Worm (Caenorhabditis elegans): ENCODE measurements around the gene nep-24.
"Not testable (repeated sequence)": the region's sequence is repeated elsewhere in the genome, so short reads cannot be mapped to it uniquely, and the experiment has no call there.

Gene nep-24

DNA sequence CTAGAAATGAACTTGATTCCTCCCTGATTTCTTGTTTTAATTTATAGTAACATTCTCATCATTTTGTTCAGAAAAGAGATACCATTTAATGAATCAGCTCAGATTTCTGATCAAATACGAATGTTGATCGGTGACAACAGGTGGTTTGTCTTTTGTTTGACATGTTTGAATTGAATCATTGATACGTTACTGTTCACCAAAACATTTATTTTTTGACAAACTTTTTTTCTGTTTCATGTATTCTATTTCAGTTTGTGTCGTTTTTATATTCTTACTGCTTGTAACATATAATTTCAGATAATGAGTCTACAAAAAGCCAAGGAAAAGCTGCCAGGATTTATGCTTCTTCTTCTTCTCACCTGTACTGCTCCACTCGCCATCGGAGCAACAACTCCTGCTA, at the start of gene nep-24:
Gene nep-24, plus strand, starts transcription at position 301 of the 400 bp plus-strand sequence.
- TF ChIP-seq ztf-23 (GFP tag; IDR thresholded peaks at IDR 0.05): no peak
- TF ChIP-seq klf-2 (GFP tag; conservative IDR thresholded peaks at IDR 0.05): no peak
- no peak for TF ChIP-seq ref-1 (GFP tag; conservative IDR thresholded peaks at IDR 0.05)
- no peak for TF ChIP-seq cog-1 (tag; optimal IDR thresholded peaks at IDR 0.05)
- no peak for TF ChIP-seq flt-1 (GFP tag; IDR thresholded peaks at IDR 0.05)
- no peak for TF ChIP-seq T22C8.4 (GFP tag; IDR thresholded peaks at IDR 0.05)
- no peak for TF ChIP-seq med-1 (GFP tag; optimal IDR thresholded peaks at IDR 0.05; ENCODE audit: insufficient read depth)
- no peak for TF ChIP-seq ztf-29 (GFP tag; IDR thresholded peaks at IDR 0.05)
- no peak for TF ChIP-seq tab-1 (GFP tag; IDR thresholded peaks at IDR 0.05)

DNA sequence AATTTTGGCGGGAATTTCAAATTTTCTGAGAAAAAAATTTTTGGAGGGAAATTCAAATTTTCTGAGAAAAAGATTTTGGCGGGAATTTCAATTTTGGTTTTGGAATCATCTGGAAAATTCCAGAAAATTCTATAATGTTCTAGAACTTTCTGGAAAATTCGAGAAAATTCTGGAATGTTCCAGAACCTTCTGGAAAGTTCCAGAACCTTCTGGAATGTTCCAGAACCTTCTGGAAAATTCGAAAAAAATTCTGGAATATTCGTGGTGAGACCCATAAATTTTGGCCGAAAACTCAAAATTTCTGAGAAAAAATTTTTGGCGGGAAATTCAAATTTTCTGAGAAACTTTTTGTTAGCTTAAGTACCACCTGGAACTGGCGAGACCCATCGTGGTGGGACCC, 41.8 kb upstream of the nep-24 start:
- peak; percentile 89 for TF ChIP-seq flt-1 (GFP tag; IDR thresholded peaks at IDR 0.05)

DNA sequence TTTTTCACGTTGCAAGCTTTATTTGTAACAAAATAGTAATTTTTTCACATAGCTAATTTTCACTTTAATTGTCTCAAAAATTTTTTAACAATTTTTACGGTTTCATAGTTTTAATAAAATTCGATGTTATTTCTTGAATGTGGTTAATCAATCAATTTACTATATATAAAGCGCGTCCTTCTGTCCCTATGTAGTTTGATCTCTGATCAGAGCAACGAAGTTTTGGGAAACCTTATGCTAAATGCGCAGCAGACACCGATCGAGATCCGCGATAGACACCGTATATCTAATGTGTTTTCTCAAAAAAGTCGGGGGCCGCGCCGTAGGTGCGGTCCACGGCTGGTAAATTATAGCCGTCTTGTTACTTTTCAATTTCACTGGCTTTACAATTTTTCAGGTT, 35.6 kb upstream of the nep-24 start:
- TF ChIP-seq med-1 (GFP tag; optimal IDR thresholded peaks at IDR 0.05; ENCODE audit: insufficient read depth): no peak
- TF ChIP-seq tab-1 (GFP tag; IDR thresholded peaks at IDR 0.05): no peak
- no peak for TF ChIP-seq klf-2 (GFP tag; conservative IDR thresholded peaks at IDR 0.05)
- no peak for TF ChIP-seq ztf-29 (GFP tag; IDR thresholded peaks at IDR 0.05)
- no peak for TF ChIP-seq cog-1 (tag; optimal IDR thresholded peaks at IDR 0.05)
- TF ChIP-seq flt-1 (GFP tag; IDR thresholded peaks at IDR 0.05): no peak
- TF ChIP-seq ref-1 (GFP tag; conservative IDR thresholded peaks at IDR 0.05): no peak
- no peak for TF ChIP-seq ztf-23 (GFP tag; IDR thresholded peaks at IDR 0.05)
- TF ChIP-seq T22C8.4 (GFP tag; IDR thresholded peaks at IDR 0.05): no peak

DNA sequence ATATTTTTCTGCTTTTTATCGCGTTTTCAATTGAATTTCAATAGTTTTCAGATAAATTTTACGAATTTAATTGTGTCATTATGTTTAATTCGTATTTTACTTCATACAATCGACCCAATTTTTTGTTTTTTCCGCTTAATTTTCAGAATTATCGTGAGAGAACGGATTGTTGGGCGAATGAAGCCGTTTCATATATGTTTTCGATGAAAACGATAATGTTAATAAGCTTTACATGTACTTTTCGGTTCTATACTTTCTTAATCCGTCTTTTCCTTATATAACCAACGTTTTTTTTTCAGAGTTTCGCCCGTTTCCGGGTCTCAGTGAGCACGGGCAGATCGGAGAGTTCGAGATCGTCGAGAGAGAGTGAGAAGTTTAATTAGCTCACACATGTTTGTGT, 28.9 kb upstream of the nep-24 start, which contains the start of gene T06A10.2:
Gene T06A10.2, plus strand, starts transcription at position 301 of the 400 bp plus-strand sequence.
- TF ChIP-seq ztf-29 (GFP tag; IDR thresholded peaks at IDR 0.05); cog-1 (tag; optimal IDR thresholded peaks at IDR 0.05); flt-1 (GFP tag; IDR thresholded peaks at IDR 0.05): not testable (repeated sequence)

DNA sequence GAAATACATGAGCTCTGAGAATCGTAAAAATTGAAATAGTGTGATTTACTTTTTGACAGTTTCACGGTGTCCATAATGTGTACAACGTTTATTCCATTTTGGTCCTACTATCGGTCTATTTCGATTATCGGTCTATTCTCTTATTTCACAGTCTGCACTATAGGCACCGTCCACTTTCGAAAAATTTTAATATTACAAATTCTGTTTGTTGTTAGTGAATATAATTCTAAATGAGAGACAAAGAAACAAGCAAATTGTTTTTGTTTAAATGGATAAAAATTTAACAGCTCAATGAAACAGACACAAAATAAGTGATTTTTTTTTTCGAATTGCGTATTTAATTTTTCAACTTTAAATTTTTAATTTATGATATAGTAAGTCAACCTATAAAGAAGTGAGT, 26.0 kb upstream of the nep-24 start:
- TF ChIP-seq ref-1 (GFP tag; conservative IDR thresholded peaks at IDR 0.05) (no peak), ztf-29 (GFP tag; IDR thresholded peaks at IDR 0.05) (no peak), med-1 (GFP tag; optimal IDR thresholded peaks at IDR 0.05; ENCODE audit: insufficient read depth) (no peak)

DNA sequence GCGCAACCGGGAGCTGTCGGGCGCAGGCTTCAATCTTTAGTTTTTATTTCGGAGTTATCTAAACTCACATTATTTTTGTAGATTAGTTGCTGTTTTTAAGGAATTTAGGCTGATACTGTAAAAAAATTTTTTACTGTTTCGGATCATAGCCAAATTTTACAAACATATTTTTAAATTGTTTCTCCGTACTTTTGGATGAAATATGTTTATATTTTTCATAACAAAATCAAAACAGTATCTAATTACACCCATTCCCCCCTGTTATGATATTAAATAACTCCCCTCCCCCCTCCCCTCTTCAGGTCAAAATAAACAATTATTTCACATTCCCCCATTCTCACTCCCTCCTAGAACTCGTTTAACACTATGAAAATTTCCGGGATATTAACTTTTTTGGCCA, 8.4 kb upstream of the nep-24 start, which contains the start of gene Y116A8C.3:
Gene Y116A8C.3, plus strand, starts transcription at position 301 of the 400 bp plus-strand sequence.
- TF ChIP-seq cog-1 (tag; optimal IDR thresholded peaks at IDR 0.05) (no peak), ztf-29 (GFP tag; IDR thresholded peaks at IDR 0.05) (no peak), med-1 (GFP tag; optimal IDR thresholded peaks at IDR 0.05; ENCODE audit: insufficient read depth) (no peak), klf-2 (GFP tag; conservative IDR thresholded peaks at IDR 0.05) (no peak), ref-1 (GFP tag; conservative IDR thresholded peaks at IDR 0.05) (no peak), tab-1 (GFP tag; IDR thresholded peaks at IDR 0.05) (no peak), T22C8.4 (GFP tag; IDR thresholded peaks at IDR 0.05) (no peak), flt-1 (GFP tag; IDR thresholded peaks at IDR 0.05) (no peak), ztf-23 (GFP tag; IDR thresholded peaks at IDR 0.05) (no peak)

DNA sequence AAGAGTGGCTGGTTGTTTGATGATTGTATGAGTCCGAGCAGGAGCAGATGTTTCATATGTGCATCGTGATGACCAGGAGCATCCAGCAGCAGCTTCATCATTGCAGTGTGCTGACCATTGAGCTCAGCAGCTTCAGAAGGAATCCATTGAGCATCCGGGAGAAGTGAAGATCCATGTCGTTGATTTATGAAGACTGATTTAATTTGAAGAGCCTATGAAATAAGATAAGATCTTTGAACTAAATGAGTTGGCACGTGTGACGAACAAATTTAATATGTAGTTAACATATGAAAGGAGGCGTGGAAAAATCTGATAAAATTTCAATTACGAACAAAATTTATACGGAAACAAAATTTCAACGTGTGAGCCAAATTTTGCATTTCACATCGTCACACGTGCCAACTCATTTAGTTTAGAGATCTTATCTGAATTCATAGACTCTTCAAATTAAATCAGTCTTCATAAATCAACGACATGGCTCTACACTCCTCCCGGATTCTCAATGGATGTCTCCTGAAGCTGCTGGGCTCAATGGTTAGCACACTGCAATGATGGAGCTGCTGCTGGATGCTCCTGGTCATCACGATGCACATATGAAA, 6.3 kb upstream of the nep-24 start, which contains the start of the genes Y116A8C.469 and Y116A8C.468:
Gene Y116A8C.469, minus strand, starts transcription at position 101 of the 599 bp plus-strand sequence.
Gene Y116A8C.468, plus strand, starts transcription at position 549 of the 599 bp plus-strand sequence.
- TF ChIP-seq ztf-23 (GFP tag; IDR thresholded peaks at IDR 0.05) (no peak), cog-1 (tag; optimal IDR thresholded peaks at IDR 0.05) (no peak), flt-1 (GFP tag; IDR thresholded peaks at IDR 0.05) (no peak), T22C8.4 (GFP tag; IDR thresholded peaks at IDR 0.05) (no peak), ref-1 (GFP tag; conservative IDR thresholded peaks at IDR 0.05) (no peak), med-1 (GFP tag; optimal IDR thresholded peaks at IDR 0.05; ENCODE audit: insufficient read depth) (no peak), klf-2 (GFP tag; conservative IDR thresholded peaks at IDR 0.05) (no peak), tab-1 (GFP tag; IDR thresholded peaks at IDR 0.05) (no peak)

DNA sequence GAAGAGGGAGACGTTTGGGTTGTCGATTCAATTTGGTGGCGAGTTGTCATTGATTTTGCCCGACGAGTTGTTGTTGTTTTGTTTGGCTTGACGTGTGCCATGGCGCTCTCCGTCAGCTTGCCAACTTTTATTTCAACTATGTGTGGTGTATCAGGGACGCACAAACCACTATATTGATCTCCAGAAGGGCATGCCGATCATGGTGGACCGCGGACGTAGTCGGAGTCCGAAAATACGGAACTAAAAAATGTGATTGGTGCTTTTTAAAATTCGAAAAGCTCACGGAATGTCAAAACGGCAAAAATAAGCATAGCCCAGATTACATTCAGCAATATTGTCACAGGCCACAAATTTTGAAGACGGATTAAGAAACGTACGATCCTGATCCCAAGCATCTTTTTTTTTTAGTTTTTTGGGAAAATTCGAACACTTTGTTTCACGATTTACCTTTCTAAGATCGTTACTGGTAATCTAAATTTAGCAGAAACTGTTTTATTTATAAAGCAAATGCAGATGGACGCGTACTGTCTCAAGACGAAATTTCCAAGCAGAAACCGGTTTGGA, 4.9 kb upstream of the nep-24 start, which contains the start of the genes Y116A8C.470 and Y116A8C.463:
Gene Y116A8C.470, minus strand, starts transcription at position 101 of the 564 bp plus-strand sequence.
Gene Y116A8C.463, plus strand, starts transcription at position 514 of the 564 bp plus-strand sequence.
- TF ChIP-seq klf-2 (GFP tag; conservative IDR thresholded peaks at IDR 0.05): no peak
- no peak for TF ChIP-seq T22C8.4 (GFP tag; IDR thresholded peaks at IDR 0.05)
- TF ChIP-seq ztf-29 (GFP tag; IDR thresholded peaks at IDR 0.05): no peak
- no peak for TF ChIP-seq cog-1 (tag; optimal IDR thresholded peaks at IDR 0.05)
- no peak for TF ChIP-seq flt-1 (GFP tag; IDR thresholded peaks at IDR 0.05)
- no peak for TF ChIP-seq tab-1 (GFP tag; IDR thresholded peaks at IDR 0.05)
- TF ChIP-seq ref-1 (GFP tag; conservative IDR thresholded peaks at IDR 0.05): no peak
- no peak for TF ChIP-seq ztf-23 (GFP tag; IDR thresholded peaks at IDR 0.05)

DNA sequence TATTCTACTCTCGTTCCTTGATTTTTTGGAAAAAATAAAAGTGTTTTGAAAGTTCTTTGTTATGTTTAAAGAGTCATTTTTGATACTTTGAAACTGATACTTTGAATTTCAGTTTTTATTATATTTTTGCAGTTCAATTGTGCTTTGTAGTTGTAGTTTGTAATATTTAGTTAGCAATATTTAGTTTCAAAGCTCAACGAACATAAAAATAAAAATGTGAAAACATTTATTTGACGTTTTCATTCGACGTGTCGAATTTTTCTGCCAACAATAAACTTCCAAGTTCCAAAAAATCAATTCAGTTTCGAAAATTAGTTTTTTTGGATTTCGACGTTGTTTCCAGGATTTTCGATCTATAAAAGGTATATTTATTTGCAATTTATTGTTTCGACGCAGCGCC, 4.2 kb upstream of the nep-24 start, which contains the start of gene nep-23:
Gene nep-23, plus strand, starts transcription at position 301 of the 400 bp plus-strand sequence.
- TF ChIP-seq ztf-29 (GFP tag; IDR thresholded peaks at IDR 0.05) (no peak), cog-1 (tag; optimal IDR thresholded peaks at IDR 0.05) (no peak), ztf-23 (GFP tag; IDR thresholded peaks at IDR 0.05) (no peak), med-1 (GFP tag; optimal IDR thresholded peaks at IDR 0.05; ENCODE audit: insufficient read depth) (no peak), T22C8.4 (GFP tag; IDR thresholded peaks at IDR 0.05) (no peak), tab-1 (GFP tag; IDR thresholded peaks at IDR 0.05) (no peak), ref-1 (GFP tag; conservative IDR thresholded peaks at IDR 0.05) (no peak), klf-2 (GFP tag; conservative IDR thresholded peaks at IDR 0.05) (no peak), flt-1 (GFP tag; IDR thresholded peaks at IDR 0.05) (no peak)

DNA sequence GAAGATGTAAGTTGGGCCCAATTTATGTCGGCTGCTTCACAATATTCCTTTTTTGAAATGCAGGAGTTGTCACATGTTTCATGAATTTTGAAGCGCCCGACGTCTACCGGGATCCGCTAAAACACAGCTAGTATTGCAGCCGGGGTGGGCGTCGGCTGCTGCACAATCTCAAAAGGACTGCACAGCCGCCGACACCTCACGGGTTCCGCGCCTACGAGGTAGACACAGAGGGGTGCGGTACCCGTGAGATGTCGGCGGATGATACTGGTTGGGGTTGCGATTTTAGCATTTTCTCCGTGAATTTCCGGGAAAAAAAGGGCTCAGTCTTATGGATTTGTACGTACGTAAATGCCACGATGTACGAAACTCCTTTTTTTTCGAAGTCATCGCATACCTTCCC, 2.2 kb upstream of the nep-24 start:
- TF ChIP-seq klf-2 (GFP tag; conservative IDR thresholded peaks at IDR 0.05): no peak
- TF ChIP-seq T22C8.4 (GFP tag; IDR thresholded peaks at IDR 0.05): no peak
- TF ChIP-seq tab-1 (GFP tag; IDR thresholded peaks at IDR 0.05): no peak
- no peak for TF ChIP-seq med-1 (GFP tag; optimal IDR thresholded peaks at IDR 0.05; ENCODE audit: insufficient read depth)
- TF ChIP-seq ztf-29 (GFP tag; IDR thresholded peaks at IDR 0.05): no peak
- no peak for TF ChIP-seq flt-1 (GFP tag; IDR thresholded peaks at IDR 0.05)
- TF ChIP-seq cog-1 (tag; optimal IDR thresholded peaks at IDR 0.05): no peak
- no peak for TF ChIP-seq ztf-23 (GFP tag; IDR thresholded peaks at IDR 0.05)
- TF ChIP-seq ref-1 (GFP tag; conservative IDR thresholded peaks at IDR 0.05): no peak

Data from whole organism, midembryonic.